Worm (Caenorhabditis elegans) whole organism, dauer: ENCODE results near the gene twk-2.

Experiments used
- unc-62 ChIP-seq: sonication (generic microtip); optimal IDR thresholded peaks from 2 replicates; lab custom pipeline; 2017; ENCODE audit warnings: missing biosample characterization, missing genetic modification reagents, missing genetic modification characterization

twk-2 gene

ce11 chrII:4453453-4453852 lies 502 bp upstream of the twk-2 start:
- TF ChIP-seq unc-62 (GFP tag; lab: Kevin White, UChicago), result no peak

- no peak for TF ChIP-seq unc-62 (GFP tag; lab: Kevin White, UChicago)
These were observed 8.1 kb downstream of the twk-2 start for ce11 chrII:4444811-4445210.

- no peak for TF ChIP-seq unc-62 (GFP tag; lab: Kevin White, UChicago)
These were observed 11.7 kb downstream of the twk-2 start for ce11 chrII:4441278-4441677.

ce11 chrII:4438601-4439000 lies 14.3 kb downstream of the twk-2 start, which contains the start of gene nhr-16:
TSS of gene nhr-16 (plus strand) at chrII:4438805.
- TF ChIP-seq unc-62 (GFP tag; lab: Kevin White, UChicago), result no peak

- TF ChIP-seq unc-62 (GFP tag; lab: Kevin White, UChicago), result no peak
These were observed 17.8 kb downstream of the twk-2 start, which contains the start of gene nhr-273 for ce11 chrII:4435134-4435533. TSS of gene nhr-273 (plus strand) at chrII:4435300.

ce11 chrII:4434278-4434677 lies 18.7 kb downstream of the twk-2 start:
- no peak for TF ChIP-seq unc-62 (GFP tag; lab: Kevin White, UChicago)

- TF ChIP-seq unc-62 (GFP tag; lab: Kevin White, UChicago), result no peak
These were observed 19.8 kb downstream of the twk-2 start, which contains the start of gene nhr-109 for ce11 chrII:4433146-4433545. TSS of gene nhr-109 (plus strand) at chrII:4433367.

- TF ChIP-seq unc-62 (GFP tag; lab: Kevin White, UChicago), result no peak
These were observed 24.8 kb downstream of the twk-2 start for ce11 chrII:4428121-4428520.

ce11 chrII:4424807-4425206 lies 28.1 kb downstream of the twk-2 start, which contains the start of the genes dcaf-13 and toe-1:
TSS of gene dcaf-13 (minus strand) at chrII:4424902.
TSS of gene toe-1 (plus strand) at chrII:4425167.
- TF ChIP-seq unc-62 (GFP tag; lab: Kevin White, UChicago), result no peak

- TF ChIP-seq unc-62 (GFP tag; lab: Kevin White, UChicago), result no peak
These were observed 33.0 kb downstream of the twk-2 start, which contains the start of gene bpnt-1 for ce11 chrII:4419956-4420355. TSS of gene bpnt-1 (plus strand) at chrII:4420256.

ce11 chrII:4417333-4417732 lies 35.6 kb downstream of the twk-2 start, which contains the start of gene sod-5:
TSS of gene sod-5 (plus strand) at chrII:4417633.
- no peak for TF ChIP-seq unc-62 (GFP tag; lab: Kevin White, UChicago)

ce11 chrII:4409650-4410049 lies 43.3 kb downstream of the twk-2 start:
- TF ChIP-seq unc-62 (GFP tag; lab: Kevin White, UChicago), result no peak

ce11 chrII:4405358-4405757 lies 47.6 kb downstream of the twk-2 start, which contains the start of gene ZK430.5:
TSS of gene ZK430.5 (plus strand) at chrII:4405658.
- no peak for TF ChIP-seq unc-62 (GFP tag; lab: Kevin White, UChicago)

- no peak for TF ChIP-seq unc-62 (GFP tag; lab: Kevin White, UChicago)
These were observed 58.5 kb downstream of the twk-2 start for ce11 chrII:4394438-4394837.

ce11 chrII:4392526-4393057 lies 60.4 kb downstream of the twk-2 start, which contains the start of gene mlt-7:
TSS of gene mlt-7 (plus strand) at chrII:4393007.
- TF ChIP-seq unc-62 (GFP tag; lab: Kevin White, UChicago), result no peak
